Worm (Caenorhabditis elegans) whole organism, L3 larva: ENCODE data around the gene nep-3.

Experiments used
- ama-1 ChIP-seq: fragments of 150-350 bp; optimal IDR thresholded peaks from 2 replicates; lab custom pipeline; 2018
- lin-15B ChIP-seq: fragments of 150-350 bp; optimal IDR thresholded peaks from 2 replicates; lab custom pipeline; 2014; ENCODE audit warnings: missing biosample characterization, missing genetic modification characterization
- nhr-12 ChIP-seq: fragments of 150-350 bp; optimal IDR thresholded peaks from 2 replicates; lab custom pipeline; 2014; ENCODE audit warnings: missing biosample characterization, missing genetic modification characterization
- nhr-237 ChIP-seq: fragments of 150-350 bp; optimal IDR thresholded peaks from 2 replicates; lab custom pipeline; 2014; ENCODE audit warnings: missing biosample characterization, missing genetic modification characterization
- nhr-28 ChIP-seq: fragments of 150-350 bp; optimal IDR thresholded peaks from 2 replicates; lab custom pipeline; 2014; ENCODE audit warnings: missing biosample characterization, missing genetic modification characterization
- snpc-4 ChIP-seq: fragments of 150-350 bp; optimal IDR thresholded peaks from 2 replicates; lab custom pipeline; 2014; ENCODE audit warnings: missing biosample characterization, missing genetic modification characterization
- ztf-4 ChIP-seq: fragments of 150-350 bp; optimal IDR thresholded peaks from 2 replicates; lab custom pipeline; 2014; ENCODE audit warnings: missing biosample characterization, missing genetic modification characterization

- TF ChIP-seq snpc-4 (tag; lab: Kevin White, UChicago) (no peak), nhr-237 (tag; lab: Kevin White, UChicago) (no peak), nhr-28 (tag; lab: Kevin White, UChicago) (no peak), ztf-4 (tag; lab: Kevin White, UChicago) (no peak), nhr-12 (no peak), lin-15B (tag; lab: Kevin White, UChicago) (no peak), ama-1 (no peak)
These were observed 847 bp upstream of the nep-3 start, which contains the start of gene sdz-7 for ce11 chrII:3877874-3878273.
